Fruit fly (Drosophila melanogaster): ENCODE results near the gene glec.

The glec gene

dm6 chr3R:21834234-21835070 lies 21.6 kb downstream of the glec start (continued):
- TF ChIP-seq CG11504 (tag; optimal IDR thresholded peaks at IDR 0.05) (peak; percentile 26), Atf6 (GFP tag; IDR thresholded peaks at IDR 0.05) (no peak), gsb-n (tag; optimal IDR thresholded peaks at IDR 0.05) (peak; percentile 64), Nf-YB (GFP tag; optimal IDR thresholded peaks at IDR 0.05) (peak; percentile 19), CG10543 (GFP tag; optimal IDR thresholded peaks at IDR 0.05) (no peak), bsh (GFP tag; optimal IDR thresholded peaks at IDR 0.05) (peak in 1 of 2 experiments; percentile 78), HLH3B (GFP tag; IDR thresholded peaks at IDR 0.05) (0 out of 2 replicates have a peak, but pooled peaks have one; percentile 10), CG11696 (GFP tag; IDR thresholded peaks at IDR 0.05) (no peak), CG2202 (tag; optimal IDR thresholded peaks at IDR 0.05) (peak; percentile 49), tx (GFP tag; optimal IDR thresholded peaks at IDR 0.05) (no peak), phol (tag; optimal IDR thresholded peaks at IDR 0.05) (peak; percentile 25), Chrac-16 (GFP tag; optimal IDR thresholded peaks at IDR 0.05) (peak; percentile 33), Oli (tag; optimal IDR thresholded peaks at IDR 0.05) (peak; percentile 51), row (GFP tag; IDR thresholded peaks at IDR 0.05) (peak; percentile 52; the same call in 2 of the 3 replicates), cg (GFP tag; optimal IDR thresholded peaks at IDR 0.05) (peak; percentile 4), nau (GFP tag; optimal IDR thresholded peaks at IDR 0.05) (no peak), CG6791 (GFP tag; IDR thresholded peaks at IDR 0.05; ENCODE audit: partially characterized antibody) (no peak), CG10267 (tag; optimal IDR thresholded peaks at IDR 0.05) (peak; percentile 18), CG2875 (GFP tag; optimal IDR thresholded peaks at IDR 0.05) (peak; percentile 60), sc (optimal IDR thresholded peaks at IDR 0.05) (no peak), sc (GFP tag; optimal IDR thresholded peaks at IDR 0.05) (peak; percentile 34), CG11093 (GFP tag; IDR thresholded peaks at IDR 0.05) (no peak), CG7556 (GFP tag; optimal IDR thresholded peaks at IDR 0.05) (peak; percentile 45), CG12769 (tag; optimal IDR thresholded peaks at IDR 0.05) (peak; percentile 17), fd96Cb (tag; optimal IDR thresholded peaks at IDR 0.05) (no peak), Sin3A (optimal IDR thresholded peaks at IDR 0.05) (no peak), az2 (GFP tag; optimal IDR thresholded peaks at IDR 0.05) (peak; percentile 56), Spps (tag; optimal IDR thresholded peaks at IDR 0.05) (peak; percentile 43), nmo (GFP tag; optimal IDR thresholded peaks at IDR 0.05) (peak; percentile 59), ash1 (GFP tag; optimal IDR thresholded peaks at IDR 0.05) (no peak), crol (GFP tag; IDR thresholded peaks at IDR 0.05) (peak; percentile 59), CG9727 (GFP tag; optimal IDR thresholded peaks at IDR 0.05) (peak; percentile 36), Awh (GFP tag; IDR thresholded peaks at IDR 0.05) (peak; percentile 49; the same call in 1 of the 2 replicates), dmrt99B (tag; optimal IDR thresholded peaks at IDR 0.05) (peak; percentile 26), CG8388 (GFP tag; optimal IDR thresholded peaks at IDR 0.05) (peak; percentile 67), pnt (GFP tag; optimal IDR thresholded peaks at IDR 0.05) (no peak), CG30403 (GFP tag; optimal IDR thresholded peaks at IDR 0.05) (peak; percentile 5), nerfin-1 (tag; optimal IDR thresholded peaks at IDR 0.05) (peak; percentile 38), Hr51 (GFP tag; optimal IDR thresholded peaks at IDR 0.05) (peak in 1 of 2 experiments; percentile 42), pros (GFP tag; optimal IDR thresholded peaks at IDR 0.05) (peak; percentile 77), Asciz (GFP tag; optimal IDR thresholded peaks at IDR 0.05) (peak; percentile 1), Ptx1 (GFP tag; IDR thresholded peaks at IDR 0.05) (0 out of 2 replicates have a peak, but pooled peaks have one; percentile 20), pfk (GFP tag; optimal IDR thresholded peaks at IDR 0.05) (no peak), D (optimal IDR thresholded peaks at IDR 0.05) (no peak), D (GFP tag; optimal IDR thresholded peaks at IDR 0.05) (peak; percentile 27), Eip74EF (GFP tag; optimal IDR thresholded peaks at IDR 0.05) (peak in 1 of 2 experiments; percentile 19), scrt (GFP tag; optimal IDR thresholded peaks at IDR 0.05) (no peak), CG17361 (GFP tag; IDR thresholded peaks at IDR 0.05) (peak; percentile 58; the same call in 2 of the 3 replicates)
